Fruit fly (Drosophila melanogaster): ENCODE results near the gene CG7083.

CG7083 gene

DNA sequence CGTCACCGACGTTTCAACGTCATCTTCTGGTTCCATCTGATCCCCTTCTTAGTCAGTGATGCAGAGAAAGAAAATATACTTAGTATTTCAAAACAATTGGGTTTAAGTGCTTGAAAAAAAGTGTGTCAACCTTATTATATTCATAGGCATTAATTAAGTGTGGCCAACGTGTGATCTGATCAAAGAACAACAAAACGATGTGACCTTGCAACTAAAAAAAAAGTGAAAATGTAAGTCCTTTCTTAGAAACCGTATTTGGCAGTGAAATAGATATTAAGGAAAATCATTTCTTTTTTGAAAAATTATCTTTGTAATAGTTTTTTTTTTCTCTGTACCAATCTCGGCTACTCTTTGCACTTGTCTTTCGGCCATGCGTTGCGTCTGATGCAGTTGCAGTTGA is 44.5 kb downstream of the CG7083 start (continued):
- TF ChIP-seq Eip78C (GFP tag), result peak; percentile 97
- peak; percentile 81 for TF ChIP-seq CG11902 (GFP tag; optimal IDR thresholded peaks at IDR 0.05)
- TF ChIP-seq OdsH (GFP tag; optimal IDR thresholded peaks at IDR 0.05), result peak; percentile 86
- peak; percentile 86 for TF ChIP-seq acj6 (GFP tag; optimal IDR thresholded peaks at IDR 0.05)
- peak; percentile 54 for TF ChIP-seq dac (GFP tag; optimal IDR thresholded peaks at IDR 0.05)
- TF ChIP-seq CG31627 (GFP tag; optimal IDR thresholded peaks at IDR 0.05), result peak; percentile 68
- TF ChIP-seq Hr38 (GFP tag; optimal IDR thresholded peaks at IDR 0.05), result no peak
- peak; percentile 83 for TF ChIP-seq CG10631 (GFP tag; optimal IDR thresholded peaks at IDR 0.05)
- TF ChIP-seq CG8119 (GFP tag; IDR thresholded peaks at IDR 0.05), result peak; percentile 82
- TF ChIP-seq CG6163 (GFP tag; IDR thresholded peaks at IDR 0.05), result peak; percentile 79
- TF ChIP-seq topi (GFP tag; optimal IDR thresholded peaks at IDR 0.05), result peak; percentile 84
- no peak for TF ChIP-seq fkh (GFP tag; optimal IDR thresholded peaks at IDR 0.05)
- TF ChIP-seq CG6808 (GFP tag; optimal IDR thresholded peaks at IDR 0.05), result peak; percentile 85
- TF ChIP-seq esn (GFP tag; optimal IDR thresholded peaks at IDR 0.05), result peak; percentile 82
- TF ChIP-seq Smox (GFP tag; optimal IDR thresholded peaks at IDR 0.05), result peak; percentile 68
- peak; percentile 74 for TF ChIP-seq spab (GFP tag; optimal IDR thresholded peaks at IDR 0.05)
- TF ChIP-seq lz (GFP tag; optimal IDR thresholded peaks at IDR 0.05), result peak; percentile 60
- TF ChIP-seq pdm3 (GFP tag; optimal IDR thresholded peaks at IDR 0.05), result peak; percentile 87
- TF ChIP-seq CG6854 (GFP tag; optimal IDR thresholded peaks at IDR 0.05), result peak; percentile 28
- TF ChIP-seq Blimp-1 (GFP tag; optimal IDR thresholded peaks at IDR 0.05), result peak; percentile 48
- peak; percentile 84 for TF ChIP-seq CG10669 (GFP tag; optimal IDR thresholded peaks at IDR 0.05)
- peak; percentile 70 for TF ChIP-seq dsx (GFP tag; optimal IDR thresholded peaks at IDR 0.05; ENCODE audit: poor library complexity, severe bottlenecking)
- peak; percentile 83 for TF ChIP-seq CG8632 (GFP tag; optimal IDR thresholded peaks at IDR 0.05)
- TF ChIP-seq CG6792 (GFP tag; optimal IDR thresholded peaks at IDR 0.05), result peak; percentile 85
- peak; percentile 86 for TF ChIP-seq Sox14 (GFP tag; optimal IDR thresholded peaks at IDR 0.05)
- peak; percentile 83 for TF ChIP-seq CG34406 (GFP tag; optimal IDR thresholded peaks at IDR 0.05)
- peak; percentile 83 for TF ChIP-seq Sox102F (GFP tag; optimal IDR thresholded peaks at IDR 0.05)

DNA sequence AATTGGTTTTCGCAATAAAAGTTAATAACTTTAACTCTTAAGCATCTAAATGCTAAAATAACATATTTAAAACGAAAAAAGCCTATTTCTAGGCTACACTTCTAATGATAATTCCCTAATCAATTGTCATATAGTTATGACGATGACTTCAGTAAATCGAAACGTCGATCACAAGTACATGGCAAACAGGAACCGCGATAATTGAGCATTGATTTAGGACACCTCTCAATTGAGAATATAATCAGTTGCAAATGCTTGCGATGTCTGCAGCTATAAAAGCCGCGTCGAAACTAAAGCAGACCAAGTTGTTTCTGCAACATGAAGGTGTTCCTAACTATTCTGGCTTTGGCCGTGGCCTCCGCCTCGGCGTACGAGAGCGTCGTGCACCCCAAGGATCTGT is 50.7 kb downstream of the CG7083 start, which contains the start of gene Jon66Ci:
Gene Jon66Ci (plus strand): TSS at position 301 of the 400 bp plus-strand sequence.
- TF ChIP-seq dsx (GFP tag; optimal IDR thresholded peaks at IDR 0.05; ENCODE audit: poor library complexity, severe bottlenecking) (no peak), topi (GFP tag; optimal IDR thresholded peaks at IDR 0.05) (no peak), Ets96B (tag; optimal IDR thresholded peaks at IDR 0.05) (no peak), CG15336 (GFP tag; IDR thresholded peaks at IDR 0.05) (no peak), Hr4 (GFP tag; optimal IDR thresholded peaks at IDR 0.05) (no peak), fkh (GFP tag; optimal IDR thresholded peaks at IDR 0.05) (no peak), Eip93F (GFP tag; optimal IDR thresholded peaks at IDR 0.05) (no peak), eg (GFP tag; IDR thresholded peaks at IDR 0.05) (no peak), Sox102F (GFP tag; optimal IDR thresholded peaks at IDR 0.05) (no peak), CG6808 (GFP tag; optimal IDR thresholded peaks at IDR 0.05) (no peak), Hr39 (GFP tag; optimal IDR thresholded peaks at IDR 0.05) (no peak), Eip78C (GFP tag) (no peak), CG31627 (GFP tag; optimal IDR thresholded peaks at IDR 0.05) (no peak)

Measured in whole organism, prepupa.